Worm (Caenorhabditis elegans): Measurements from ENCODE around the gene VZK822L.2.

VZK822L.2 gene

DNA sequence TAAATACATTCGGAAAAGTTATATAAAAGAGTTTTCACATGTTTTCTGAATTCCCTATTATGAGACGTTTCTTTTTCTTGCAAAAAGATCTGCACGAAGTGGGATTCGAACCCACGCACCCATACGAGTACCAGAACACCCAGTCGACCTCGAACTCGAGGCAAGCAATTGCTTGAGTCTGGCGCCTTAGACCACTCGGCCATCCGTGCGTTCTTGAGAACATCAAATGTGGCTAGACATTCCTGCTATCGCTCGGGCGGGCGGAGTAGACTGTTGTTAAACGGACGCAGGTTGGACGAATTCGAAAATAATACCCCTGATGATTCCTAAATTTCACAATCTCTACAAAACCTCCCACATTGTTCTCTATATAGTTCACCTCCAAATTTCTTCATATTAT, 16.6 kb downstream of the VZK822L.2 start (continued):
- TF ChIP-seq efl-1 (optimal IDR thresholded peaks at IDR 0.05) (peak; percentile 27 to 46), efl-1 (GFP tag; optimal IDR thresholded peaks at IDR 0.05 in 1 of 2) (peak; percentile 6 to 88), ceh-88 (GFP tag; IDR thresholded peaks at IDR 0.05) (peak; percentile 41; the same call in 1 of the 2 replicates), skn-1 (tag; optimal IDR thresholded peaks at IDR 0.05) (peak; percentile 55), lin-35 (GFP tag; optimal IDR thresholded peaks at IDR 0.05) (peak; percentile 36 to 76), hlh-4 (tag; optimal IDR thresholded peaks at IDR 0.05) (no peak), ceh-8 (GFP tag; optimal IDR thresholded peaks at IDR 0.05) (no peak), dpl-1 (GFP tag; optimal IDR thresholded peaks at IDR 0.05) (peak in 2 of 3 experiments; percentile 14 to 16), sptf-1 (tag; optimal IDR thresholded peaks at IDR 0.05) (no peak), ceh-82 (tag; optimal IDR thresholded peaks at IDR 0.05) (peak in 2 of 3 experiments; percentile 27 to 35), jun-1 (tag; optimal IDR thresholded peaks at IDR 0.05) (peak; percentile 8), ama-1 (optimal IDR thresholded peaks at IDR 0.05) (no peak), blmp-1 (tag; optimal IDR thresholded peaks at IDR 0.05) (peak; percentile 19), lsy-2 (tag; optimal IDR thresholded peaks at IDR 0.05) (peak in 1 of 2 experiments; percentile 66), unc-98 (GFP tag; IDR thresholded peaks at IDR 0.05) (no peak), nhr-77 (tag; optimal IDR thresholded peaks at IDR 0.05) (peak; percentile 30), unc-86 (tag; optimal IDR thresholded peaks at IDR 0.05) (no peak)

DNA sequence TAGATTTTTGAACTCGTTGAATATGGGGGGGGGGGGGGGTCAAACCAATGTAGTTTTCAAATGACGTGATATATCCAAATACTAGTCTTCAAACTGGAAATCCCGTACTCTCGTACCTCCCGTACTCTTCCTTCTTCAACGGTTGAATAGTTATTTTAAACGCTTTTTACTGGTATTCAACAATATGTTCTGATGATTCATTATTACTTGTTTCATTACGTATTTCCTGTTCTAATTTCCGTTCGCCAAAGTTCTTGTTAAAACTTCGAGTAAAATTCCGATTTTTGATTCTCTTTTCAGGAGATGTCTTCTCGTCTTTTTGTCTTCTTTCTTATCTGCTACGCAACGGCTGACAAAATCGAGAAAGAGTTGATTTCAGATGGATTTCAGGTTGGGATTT, 18.7 kb downstream of the VZK822L.2 start, which contains the start of gene nhx-9:
nhx-9 (plus strand) TSS at position 301 of the 400 bp plus-strand sequence.
- TF ChIP-seq Y116A8C.19 (tag; optimal IDR thresholded peaks at IDR 0.05; ENCODE audit: borderline replicate concordance) (no peak), mdl-1 (tag; optimal IDR thresholded peaks at IDR 0.05) (no peak), ztf-11 (tag; optimal IDR thresholded peaks at IDR 0.05) (no peak), unc-86 (tag; optimal IDR thresholded peaks at IDR 0.05) (no peak)

DNA sequence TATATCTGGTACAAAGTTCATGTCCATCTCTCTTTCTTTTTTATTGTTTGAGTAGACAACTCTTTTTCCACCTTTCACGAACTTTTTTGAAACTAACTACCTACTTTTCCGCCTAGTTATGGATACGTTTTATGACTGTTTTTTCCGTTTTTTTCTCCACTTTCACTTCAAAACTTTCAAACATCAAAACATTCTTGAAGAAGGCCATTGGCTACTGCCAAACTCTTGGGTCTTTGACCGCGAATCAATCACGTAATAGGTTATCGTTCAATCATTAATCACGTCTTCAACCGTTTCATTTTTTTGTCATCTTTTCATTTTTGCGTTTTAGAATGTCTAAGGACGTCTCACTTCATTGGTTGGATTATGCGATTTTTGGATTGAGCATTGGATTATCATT, 25.3 kb downstream of the VZK822L.2 start, which contains the start of gene slc-5A12:
slc-5A12 (plus strand) TSS at position 333 of the 400 bp plus-strand sequence.
- TF ChIP-seq F16B12.6 (tag; optimal IDR thresholded peaks at IDR 0.05) (no peak), elt-2 (tag; optimal IDR thresholded peaks at IDR 0.05) (no peak), nhr-85 (tag) (peak; percentile 41), mef-2 (tag; optimal IDR thresholded peaks at IDR 0.05) (no peak), elt-3 (tag; optimal IDR thresholded peaks at IDR 0.05) (peak in 1 of 6 experiments; percentile 1), blmp-1 (tag; optimal IDR thresholded peaks at IDR 0.05) (peak; percentile 72), snu-23 (GFP tag; optimal IDR thresholded peaks at IDR 0.05) (peak; percentile 20)

DNA sequence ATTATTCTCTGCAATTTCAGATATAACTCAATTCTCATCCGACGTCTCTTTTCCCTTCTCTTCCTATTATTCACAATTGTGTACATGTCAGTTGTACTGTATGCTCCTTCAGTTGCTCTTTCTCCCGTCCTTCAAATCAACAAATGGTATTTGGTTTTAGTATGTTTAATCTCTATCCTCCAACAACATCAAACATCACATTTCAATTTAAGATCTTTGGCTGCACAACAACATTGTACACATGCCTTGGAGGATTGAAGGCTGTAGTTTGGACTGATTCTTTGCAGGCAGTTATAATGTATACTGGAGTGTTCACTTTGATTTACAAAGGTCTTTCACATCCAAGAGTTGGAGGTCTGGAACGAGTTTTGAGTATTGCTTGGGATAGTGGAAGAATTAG, 26.7 kb downstream of the VZK822L.2 start:
- TF ChIP-seq efl-3 (GFP tag; optimal IDR thresholded peaks at IDR 0.05) (no peak), hlh-17 (GFP tag; optimal IDR thresholded peaks at IDR 0.05; ENCODE audit: borderline replicate concordance) (no peak), nhr-20 (tag; optimal IDR thresholded peaks at IDR 0.05) (peak; percentile 62), nhr-85 (tag) (peak; percentile 26), nhr-90 (tag; optimal IDR thresholded peaks at IDR 0.05; ENCODE audit: poor library complexity) (no peak), nhr-71 (tag; optimal IDR thresholded peaks at IDR 0.05) (peak; percentile 82), snu-23 (GFP tag; optimal IDR thresholded peaks at IDR 0.05) (peak; percentile 47), mep-1 (tag; optimal IDR thresholded peaks at IDR 0.05) (no peak), lin-14 (GFP tag; optimal IDR thresholded peaks at IDR 0.05) (no peak), unc-98 (GFP tag; IDR thresholded peaks at IDR 0.05) (no peak), aha-1 (tag; optimal IDR thresholded peaks at IDR 0.05) (no peak)

DNA sequence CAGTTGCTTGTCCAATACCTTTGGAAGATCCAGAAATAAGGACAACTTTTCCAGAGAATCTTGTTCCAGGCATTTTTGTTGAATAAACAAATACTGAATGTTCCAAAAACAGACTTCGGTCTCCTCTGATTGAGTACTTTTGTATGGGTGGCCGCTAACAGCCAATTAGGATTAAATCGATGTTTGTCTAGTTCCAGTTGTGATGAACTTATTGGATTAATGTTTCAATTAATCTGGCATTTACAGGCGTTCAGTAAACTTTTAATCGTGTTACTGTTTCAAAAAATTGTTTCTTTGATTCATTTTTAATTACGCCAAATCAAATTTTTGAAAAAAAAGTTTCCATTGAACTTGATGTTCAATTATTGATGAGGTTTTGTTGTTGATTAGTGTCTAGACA, 30.5 kb downstream of the VZK822L.2 start, which contains the start of gene ZK829.1:
ZK829.1 (minus strand) TSS at position 101 of the 400 bp plus-strand sequence.
- no peak for TF ChIP-seq hlh-17 (GFP tag; optimal IDR thresholded peaks at IDR 0.05; ENCODE audit: borderline replicate concordance)
- TF ChIP-seq irx-1 (tag; optimal IDR thresholded peaks at IDR 0.05): no peak
- TF ChIP-seq ceh-8 (GFP tag; optimal IDR thresholded peaks at IDR 0.05): no peak
- no peak for TF ChIP-seq F16B12.6 (tag; optimal IDR thresholded peaks at IDR 0.05)
- no peak for TF ChIP-seq xbp-1 (tag; optimal IDR thresholded peaks at IDR 0.05)
- TF ChIP-seq grh-1 (GFP tag; IDR thresholded peaks at IDR 0.05): no peak
- TF ChIP-seq dpl-1 (GFP tag; optimal IDR thresholded peaks at IDR 0.05): no peak
- TF ChIP-seq nhr-77 (tag; optimal IDR thresholded peaks at IDR 0.05): no peak
- TF ChIP-seq fkh-4 (tag; optimal IDR thresholded peaks at IDR 0.05; ENCODE audit: borderline replicate concordance): no peak
- no peak for TF ChIP-seq C04F5.9 (tag; optimal IDR thresholded peaks at IDR 0.05)
- TF ChIP-seq C34B4.2 (tag; optimal IDR thresholded peaks at IDR 0.05): no peak
- no peak for TF ChIP-seq fos-1 (tag; optimal IDR thresholded peaks at IDR 0.05)
- no peak for TF ChIP-seq vab-15 (tag; optimal IDR thresholded peaks at IDR 0.05)
- no peak for TF ChIP-seq nhr-90 (tag; optimal IDR thresholded peaks at IDR 0.05; ENCODE audit: poor library complexity)
- no peak for TF ChIP-seq mef-2 (tag; optimal IDR thresholded peaks at IDR 0.05)
- TF ChIP-seq ets-5 (GFP tag; IDR thresholded peaks at IDR 0.05): no peak
- TF ChIP-seq blmp-1 (tag; optimal IDR thresholded peaks at IDR 0.05): no peak
